Worm (Caenorhabditis elegans): ENCODE measurements around the gene ZK686.1.

The ZK686.1 gene

DNA sequence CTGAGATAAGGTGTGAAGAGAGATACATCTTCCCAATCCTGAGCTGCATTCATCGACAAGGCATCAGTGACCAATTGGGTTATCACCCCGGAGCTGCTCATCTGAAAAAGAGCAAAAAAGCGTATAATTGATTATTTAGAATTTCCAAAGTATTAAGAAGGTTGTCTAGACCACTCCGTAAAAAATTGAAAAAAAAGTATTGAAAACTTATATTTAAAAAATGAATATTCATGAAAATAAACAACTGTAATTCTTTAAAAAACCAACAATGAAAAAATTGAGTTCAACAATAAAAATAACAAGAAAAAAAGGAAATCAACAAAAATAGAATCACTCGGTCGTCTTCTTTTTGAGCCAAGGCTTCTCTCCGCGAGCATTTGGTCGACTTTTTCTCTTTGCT lies 9.4 kb upstream of the ZK686.1 start, which contains the start of gene mtx-2:
Gene mtx-2 (minus strand): TSS at position 101 of the 400 bp plus-strand sequence.
- TF ChIP-seq rbr-2 (tag; optimal IDR thresholded peaks at IDR 0.05): no peak
- TF ChIP-seq pha-4 (GFP tag; IDR thresholded peaks at IDR 0.05): no peak
- no peak for TF ChIP-seq pha-4 (tag; optimal IDR thresholded peaks at IDR 0.05)
- TF ChIP-seq daf-16 (GFP tag; optimal IDR thresholded peaks at IDR 0.05): no peak
- TF ChIP-seq daf-16 (tag; optimal IDR thresholded peaks at IDR 0.05): no peak
- no peak for TF ChIP-seq F49E8.2 (tag; optimal IDR thresholded peaks at IDR 0.05; ENCODE audit: borderline replicate concordance)
- TF ChIP-seq nhr-25 (tag; optimal IDR thresholded peaks at IDR 0.05; ENCODE audit: borderline replicate concordance, insufficient read depth): no peak
- TF ChIP-seq ceh-82 (tag; optimal IDR thresholded peaks at IDR 0.05): no peak
- TF ChIP-seq lin-15B (tag; optimal IDR thresholded peaks at IDR 0.05): no peak

DNA sequence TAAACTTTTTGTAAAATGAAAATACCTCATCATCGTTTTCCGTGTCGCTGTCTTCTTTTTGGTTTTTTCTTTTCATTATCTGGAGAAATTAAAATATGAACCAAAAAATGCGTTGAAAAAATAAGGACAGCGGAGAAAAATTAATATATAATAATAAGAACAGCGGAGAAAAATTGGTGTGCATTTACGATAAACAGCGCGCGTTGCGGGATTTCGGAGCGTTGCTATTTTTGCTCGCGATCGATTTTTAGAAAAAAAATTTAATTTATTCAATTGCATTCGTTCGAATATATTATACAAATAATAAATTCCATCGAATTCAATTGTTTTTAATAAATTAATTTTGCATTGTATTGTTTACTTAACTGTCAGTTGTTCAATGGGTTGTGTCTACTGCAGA lies 7.0 kb upstream of the ZK686.1 start, which contains the start of gene ZK686.2:
Gene ZK686.2 (minus strand): TSS at position 79 of the 400 bp plus-strand sequence.
- peak; percentile 2 for TF ChIP-seq rbr-2 (tag; optimal IDR thresholded peaks at IDR 0.05)
- peak; percentile 67 for TF ChIP-seq mes-2 (tag; optimal IDR thresholded peaks at IDR 0.05; ENCODE audit: poor library complexity, severe bottlenecking)
- TF ChIP-seq daf-16 (GFP tag; optimal IDR thresholded peaks at IDR 0.05): no peak
- peak; percentile 13 for TF ChIP-seq daf-16 (tag; optimal IDR thresholded peaks at IDR 0.05)
- TF ChIP-seq R02D3.7 (tag; optimal IDR thresholded peaks at IDR 0.05): peak; percentile 60
- no peak for TF ChIP-seq vab-7 (GFP tag; IDR thresholded peaks at IDR 0.05)
- no peak for TF ChIP-seq snpc-4 (tag; optimal IDR thresholded peaks at IDR 0.05)
- peak in 1 of 2 experiments; percentile 73 for TF ChIP-seq lsy-2 (tag; optimal IDR thresholded peaks at IDR 0.05)
- peak; percentile 93 for TF ChIP-seq Y48G9A.11 (GFP tag; IDR thresholded peaks at IDR 0.05)
- no peak for TF ChIP-seq skn-1 (tag; optimal IDR thresholded peaks at IDR 0.05)
- peak; percentile 19 for TF ChIP-seq dpl-1 (GFP tag; optimal IDR thresholded peaks at IDR 0.05)
- peak; percentile 1 for TF ChIP-seq hlh-30 (tag; optimal IDR thresholded peaks at IDR 0.05; ENCODE audit: insufficient read depth)
- peak; percentile 93 for TF ChIP-seq T20F7.1 (GFP tag; optimal IDR thresholded peaks at IDR 0.05)

DNA sequence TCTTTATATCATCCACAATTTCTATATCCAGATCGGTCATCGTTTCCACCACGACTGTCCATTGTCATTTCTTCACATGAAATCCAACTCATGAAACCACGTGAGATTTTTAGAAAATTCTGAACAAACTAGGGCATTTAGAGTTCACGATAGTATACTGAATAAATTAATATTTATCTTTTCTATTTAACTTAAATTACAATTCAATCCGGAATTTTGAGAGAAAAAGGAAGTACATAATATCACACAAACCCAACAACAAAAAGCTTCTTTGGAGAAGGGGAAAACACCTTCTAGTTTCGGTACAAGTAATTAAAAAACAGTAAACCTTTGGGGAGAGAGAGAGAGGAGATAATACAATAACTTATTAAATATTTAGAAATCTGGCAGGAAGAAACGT lies 5.5 kb upstream of the ZK686.1 start, which contains the start of gene ZK686.5:
Gene ZK686.5 (minus strand): TSS at position 101 of the 400 bp plus-strand sequence.
- no peak for TF ChIP-seq lin-29 (GFP tag; IDR thresholded peaks at IDR 0.05)
- no peak for TF ChIP-seq attf-4 (tag; optimal IDR thresholded peaks at IDR 0.05)
- no peak for TF ChIP-seq zfp-2 (tag; optimal IDR thresholded peaks at IDR 0.05)
- TF ChIP-seq nhr-48 (tag; optimal IDR thresholded peaks at IDR 0.05): no peak
- no peak for TF ChIP-seq F10B5.3 (tag; optimal IDR thresholded peaks at IDR 0.05)
- no peak for TF ChIP-seq ama-1 (optimal IDR thresholded peaks at IDR 0.05)
- no peak for TF ChIP-seq cey-2 (tag; optimal IDR thresholded peaks at IDR 0.05; ENCODE audit: borderline replicate concordance, insufficient read depth)
- TF ChIP-seq ztf-7 (tag; optimal IDR thresholded peaks at IDR 0.05): no peak
- no peak for TF ChIP-seq dmd-9 (GFP tag; IDR thresholded peaks at IDR 0.05)
- no peak for TF ChIP-seq aha-1 (tag)
- TF ChIP-seq fkh-10 (GFP tag; optimal IDR thresholded peaks at IDR 0.05): no peak
- TF ChIP-seq egl-27 (tag; optimal IDR thresholded peaks at IDR 0.05): no peak
- no peak for TF ChIP-seq madf-9 (GFP tag; conservative IDR thresholded peaks at IDR 0.05)
- TF ChIP-seq mdt-29 (GFP tag; IDR thresholded peaks at IDR 0.05): no peak

DNA sequence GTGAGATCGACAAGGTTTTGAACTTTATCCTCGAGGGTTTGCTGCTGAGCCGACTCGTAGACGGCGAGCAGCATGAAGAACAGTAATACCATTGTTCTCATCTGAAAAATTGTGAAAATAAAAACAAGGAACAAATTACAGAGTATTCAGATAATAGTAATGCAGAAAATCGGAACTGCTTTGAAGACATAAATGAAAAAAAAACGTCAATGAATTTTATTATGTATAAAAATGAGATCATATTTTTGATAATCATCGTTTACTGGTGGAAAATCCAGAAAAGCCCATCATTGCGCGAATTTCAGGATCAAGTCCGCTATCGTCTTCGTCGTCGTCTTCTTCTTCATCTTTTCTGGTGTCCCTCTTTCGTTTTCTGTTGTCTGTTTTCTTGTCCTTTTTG lies 4.0 kb upstream of the ZK686.1 start, which contains the start of gene ZK686.3:
Gene ZK686.3 (minus strand): TSS at position 101 of the 400 bp plus-strand sequence.
- TF ChIP-seq ama-1 (optimal IDR thresholded peaks at IDR 0.05) (no peak), ceh-32 (tag; optimal IDR thresholded peaks at IDR 0.05; ENCODE audit: poor library complexity) (no peak), nhr-10 (tag; optimal IDR thresholded peaks at IDR 0.05) (no peak), zfp-3 (GFP tag; conservative IDR thresholded peaks at IDR 0.05) (no peak), tag-97 (GFP tag; IDR thresholded peaks at IDR 0.05) (no peak), zfp-2 (tag; optimal IDR thresholded peaks at IDR 0.05) (no peak), dpl-1 (GFP tag; optimal IDR thresholded peaks at IDR 0.05) (no peak), ceh-20 (GFP tag; IDR thresholded peaks at IDR 0.05) (no peak), duxl-1 (tag; optimal IDR thresholded peaks at IDR 0.05; ENCODE audit: poor library complexity) (no peak), hmg-1.1 (GFP tag; IDR thresholded peaks at IDR 0.05) (no peak), snpc-1.2 (GFP tag; IDR thresholded peaks at IDR 0.05) (no peak), vab-7 (GFP tag; IDR thresholded peaks at IDR 0.05) (no peak), ceh-28 (tag; optimal IDR thresholded peaks at IDR 0.05) (no peak), ztf-7 (tag; optimal IDR thresholded peaks at IDR 0.05) (no peak), aly-2 (tag; optimal IDR thresholded peaks at IDR 0.05) (no peak), php-3 (GFP tag; IDR thresholded peaks at IDR 0.05) (no peak), lin-15B (tag; optimal IDR thresholded peaks at IDR 0.05) (no peak)

Measured in whole organism, L4 larva.